Fruit fly (Drosophila melanogaster): ENCODE measurements around the gene CG18302.

CG18302 gene

DNA sequence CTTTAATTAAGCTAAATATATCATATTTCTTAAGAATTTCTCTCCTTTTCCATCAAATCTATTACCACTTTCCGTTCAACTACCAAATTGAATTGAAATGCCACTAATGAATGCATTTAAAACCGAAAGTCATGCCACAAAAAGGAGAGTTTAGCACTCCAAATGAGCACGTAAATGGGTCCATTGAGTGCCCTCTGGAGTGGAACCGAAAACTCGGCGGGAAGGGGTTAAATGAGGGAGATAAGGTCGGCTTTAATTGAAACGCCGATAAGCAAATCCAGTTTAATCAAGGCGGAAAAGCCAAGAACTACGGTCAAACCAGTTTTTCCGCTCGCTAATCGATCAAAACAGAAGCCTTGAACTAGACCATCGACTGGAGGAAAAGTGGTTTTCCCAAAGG, 28.8 kb upstream of the CG18302 start:
- TF ChIP-seq ttk (optimal IDR thresholded peaks at IDR 0.05) (no peak), psq (optimal IDR thresholded peaks at IDR 0.05) (no peak), h (optimal IDR thresholded peaks at IDR 0.05) (no peak), insv (optimal IDR thresholded peaks at IDR 0.05) (no peak), Myc (optimal IDR thresholded peaks at IDR 0.05) (no peak), Sin3A (optimal IDR thresholded peaks at IDR 0.05) (no peak)

DNA sequence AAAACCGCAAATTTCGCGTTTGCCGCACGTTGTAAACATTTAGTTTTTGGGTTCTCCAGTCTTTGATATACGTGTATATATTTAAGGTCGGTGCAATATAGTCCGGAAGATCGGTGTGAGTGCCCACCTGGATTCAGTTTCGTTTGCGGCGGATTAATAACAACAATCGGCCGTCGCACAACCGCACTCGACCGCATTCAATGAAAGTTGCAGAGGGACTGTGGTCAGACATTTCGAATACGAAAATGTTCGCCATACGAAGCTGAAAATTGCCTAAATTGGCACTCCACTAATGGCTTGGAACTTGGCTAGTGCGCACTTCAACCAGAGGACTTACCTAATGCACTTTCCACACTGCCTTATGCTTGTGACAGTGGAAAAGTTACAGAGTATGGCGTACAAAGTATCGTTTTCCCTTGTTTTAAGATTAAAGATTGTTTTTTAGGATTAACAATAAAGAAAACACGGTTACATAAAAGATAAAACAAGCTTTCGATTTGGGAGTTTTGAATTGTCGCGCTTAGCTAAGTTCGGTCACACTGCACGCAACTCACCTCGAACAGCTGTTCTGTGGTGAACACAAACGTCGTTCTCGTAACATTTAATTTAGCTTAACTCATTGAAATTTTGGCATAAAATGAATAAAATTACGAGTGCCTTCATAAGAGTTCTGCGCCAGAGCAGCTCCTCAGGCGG, 27.4 kb upstream of the CG18302 start, which contains the start of the genes Myo31DF and CG6094:
Gene Myo31DF, minus strand, starts transcription at position 223 of the 696 bp plus-strand sequence.
Gene CG6094, plus strand, starts transcription at position 525 of the 696 bp plus-strand sequence.
- TF ChIP-seq Sin3A (optimal IDR thresholded peaks at IDR 0.05) (no peak), insv (optimal IDR thresholded peaks at IDR 0.05) (no peak), ttk (optimal IDR thresholded peaks at IDR 0.05) (no peak), Myc (optimal IDR thresholded peaks at IDR 0.05) (no peak), psq (optimal IDR thresholded peaks at IDR 0.05) (no peak), h (optimal IDR thresholded peaks at IDR 0.05) (no peak)

dm6 chr2L:10510088-10510487, 24.0 kb upstream of the CG18302 start, which contains the start of gene CG7384:
Gene CG7384 (minus strand): TSS chr2L:10510453.
- TF ChIP-seq insv (optimal IDR thresholded peaks at IDR 0.05) = no peak
- no peak for TF ChIP-seq h (optimal IDR thresholded peaks at IDR 0.05)
- no peak for TF ChIP-seq psq (optimal IDR thresholded peaks at IDR 0.05)
- TF ChIP-seq Sin3A (optimal IDR thresholded peaks at IDR 0.05) = no peak
- no peak for TF ChIP-seq ttk (optimal IDR thresholded peaks at IDR 0.05)
- no peak for TF ChIP-seq Myc (optimal IDR thresholded peaks at IDR 0.05)

DNA sequence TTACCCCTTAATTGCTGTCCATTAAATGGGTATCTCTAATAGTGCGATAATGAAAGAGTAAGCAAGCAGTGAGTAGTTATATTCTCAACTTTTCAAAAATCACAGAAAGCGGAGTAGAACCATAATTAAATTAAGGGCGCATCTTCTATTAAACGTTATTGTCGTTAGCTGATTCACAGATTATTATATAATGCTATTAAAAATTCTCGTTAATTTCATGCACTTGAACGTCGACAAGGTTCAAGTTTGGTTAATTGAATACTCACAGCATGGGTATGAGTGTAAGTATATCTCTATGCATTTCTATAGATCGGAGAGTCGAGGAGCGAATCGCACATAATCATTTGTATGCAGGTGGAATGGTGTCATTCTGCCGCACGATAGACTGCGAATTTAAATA, 23.3 kb upstream of the CG18302 start:
- TF ChIP-seq psq (optimal IDR thresholded peaks at IDR 0.05) (no peak), ttk (optimal IDR thresholded peaks at IDR 0.05) (no peak), insv (optimal IDR thresholded peaks at IDR 0.05) (no peak), Sin3A (optimal IDR thresholded peaks at IDR 0.05) (no peak), h (optimal IDR thresholded peaks at IDR 0.05) (no peak), Myc (optimal IDR thresholded peaks at IDR 0.05) (no peak)

- TF ChIP-seq Sin3A (optimal IDR thresholded peaks at IDR 0.05) (no peak), ttk (optimal IDR thresholded peaks at IDR 0.05) (no peak), insv (optimal IDR thresholded peaks at IDR 0.05) (no peak), h (optimal IDR thresholded peaks at IDR 0.05) (no peak), Myc (optimal IDR thresholded peaks at IDR 0.05) (no peak), psq (optimal IDR thresholded peaks at IDR 0.05) (no peak)
Observed at dm6 chr2L:10513837-10514499, 20.2 kb upstream of the CG18302 start.

- TF ChIP-seq ttk (optimal IDR thresholded peaks at IDR 0.05) = no peak
- TF ChIP-seq psq (optimal IDR thresholded peaks at IDR 0.05) = no peak
- no peak for TF ChIP-seq Sin3A (optimal IDR thresholded peaks at IDR 0.05)
Observed at dm6 chr2L:10514586-10515137, 19.5 kb upstream of the CG18302 start.

- TF ChIP-seq Sin3A (optimal IDR thresholded peaks at IDR 0.05) (no peak), h (optimal IDR thresholded peaks at IDR 0.05) (no peak), psq (optimal IDR thresholded peaks at IDR 0.05) (no peak), ttk (optimal IDR thresholded peaks at IDR 0.05) (no peak), insv (optimal IDR thresholded peaks at IDR 0.05) (no peak), Myc (optimal IDR thresholded peaks at IDR 0.05) (no peak)
Observed at dm6 chr2L:10515553-10516174, 18.5 kb upstream of the CG18302 start.

- TF ChIP-seq insv (optimal IDR thresholded peaks at IDR 0.05) (no peak), Myc (optimal IDR thresholded peaks at IDR 0.05) (no peak), h (optimal IDR thresholded peaks at IDR 0.05) (no peak), Sin3A (optimal IDR thresholded peaks at IDR 0.05) (no peak), ttk (optimal IDR thresholded peaks at IDR 0.05) (no peak), psq (optimal IDR thresholded peaks at IDR 0.05) (no peak)
Observed at dm6 chr2L:10516470-10517048, 17.6 kb upstream of the CG18302 start.

DNA sequence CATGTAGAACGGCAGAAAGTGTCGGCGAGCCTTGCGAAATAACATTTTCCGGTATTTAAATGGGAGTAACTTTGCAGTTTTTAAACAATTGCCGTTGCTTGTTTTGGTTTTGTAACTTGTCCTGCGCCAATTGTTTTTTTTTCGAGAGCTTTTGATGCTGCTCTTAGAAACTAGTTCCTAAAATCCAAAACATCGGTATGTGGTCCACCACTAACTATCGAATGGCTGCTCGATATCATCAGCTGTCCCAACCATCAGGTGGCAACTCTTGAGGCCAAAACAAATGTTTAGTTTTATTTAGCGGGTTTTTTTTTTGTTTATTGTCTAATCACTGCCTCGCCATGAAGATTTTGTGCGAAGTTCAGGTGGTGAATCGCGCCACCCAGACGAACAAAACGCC, 17.0 kb upstream of the CG18302 start, which contains the start of the genes Fatp1 and Lrr47:
Gene Fatp1, minus strand, starts transcription at position 134 of the 400 bp plus-strand sequence.
Gene Lrr47, plus strand, starts transcription at position 251 of the 400 bp plus-strand sequence.
- no peak for TF ChIP-seq Sin3A (optimal IDR thresholded peaks at IDR 0.05)

DNA sequence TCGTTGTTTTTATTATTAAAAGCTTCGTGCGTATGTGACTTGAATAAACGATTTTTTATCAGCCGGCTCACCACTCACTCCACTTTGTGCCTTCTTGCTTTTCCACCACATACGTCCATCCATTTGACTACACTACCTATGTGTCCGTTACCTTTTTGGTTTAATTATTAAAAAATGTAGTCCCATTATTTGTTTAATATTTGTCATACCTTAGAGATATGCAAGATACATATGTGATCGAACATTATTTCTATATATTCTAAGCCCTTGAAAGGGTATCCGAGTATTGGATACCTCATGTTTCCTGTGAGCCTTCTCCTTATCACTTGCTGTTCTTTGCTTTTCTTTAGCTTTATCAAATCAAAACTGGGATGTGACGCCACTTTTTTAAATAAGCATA, 14.9 kb upstream of the CG18302 start:
- no peak for TF ChIP-seq psq (optimal IDR thresholded peaks at IDR 0.05)
- no peak for TF ChIP-seq Sin3A (optimal IDR thresholded peaks at IDR 0.05)
- no peak for TF ChIP-seq h (optimal IDR thresholded peaks at IDR 0.05)
- no peak for TF ChIP-seq insv (optimal IDR thresholded peaks at IDR 0.05)
- TF ChIP-seq Myc (optimal IDR thresholded peaks at IDR 0.05) = no peak
- TF ChIP-seq ttk (optimal IDR thresholded peaks at IDR 0.05) = no peak

DNA sequence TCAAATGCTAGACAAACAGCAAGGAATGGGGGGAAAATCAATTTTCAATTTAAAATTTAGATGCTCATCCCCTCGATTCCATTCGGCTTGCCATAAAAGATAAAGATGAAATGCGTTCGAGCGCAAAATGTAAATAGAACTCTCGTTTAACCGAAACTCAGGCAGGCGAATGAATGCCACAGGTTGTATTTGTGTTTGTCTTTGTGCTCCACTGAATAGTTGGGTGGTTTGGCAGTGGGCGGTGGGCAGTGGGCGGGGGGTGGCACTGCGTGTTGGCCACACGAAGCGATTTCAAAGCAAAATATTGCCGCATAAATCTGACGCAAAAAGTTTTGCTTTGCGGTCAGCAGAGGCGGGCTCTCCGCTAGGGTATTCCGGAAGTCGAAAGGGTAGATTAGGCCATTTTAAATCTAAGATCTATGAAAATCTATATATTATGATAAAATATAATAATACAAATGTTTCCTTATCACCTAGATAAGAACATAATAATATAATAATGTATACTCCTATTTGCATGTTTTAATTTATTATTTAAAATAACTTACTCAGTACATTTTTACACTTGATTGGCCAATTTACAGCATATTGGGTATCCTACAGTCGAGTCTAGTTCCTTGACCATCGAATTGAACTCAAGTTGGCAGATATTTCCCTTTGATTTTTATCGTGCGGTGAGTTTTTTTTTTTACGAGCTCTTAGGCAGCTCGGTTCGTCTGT, 11.8 kb upstream of the CG18302 start:
- TF ChIP-seq Myc (optimal IDR thresholded peaks at IDR 0.05) (no peak), psq (optimal IDR thresholded peaks at IDR 0.05) (no peak), insv (optimal IDR thresholded peaks at IDR 0.05) (no peak), ttk (optimal IDR thresholded peaks at IDR 0.05) (no peak), h (optimal IDR thresholded peaks at IDR 0.05) (no peak), Sin3A (optimal IDR thresholded peaks at IDR 0.05) (no peak)

Data from Kc167 (cell line).